Worm (Caenorhabditis elegans) whole organism, L3 larva: ENCODE results near the gene tyr-1.

Experiments
- ceh-28 ChIP-seq: fragments of 150-350 bp; optimal IDR thresholded peaks from 2 replicates; lab custom pipeline; 2014; ENCODE audit warnings: missing biosample characterization, missing genetic modification reagents, missing genetic modification characterization
- ceh-82 ChIP-seq: fragments of 150-350 bp; optimal IDR thresholded peaks from 2 replicates; lab custom pipeline; 2014; ENCODE audit warnings: missing biosample characterization, missing genetic modification characterization
- fkh-10 ChIP-seq: sonication (generic microtip); optimal IDR thresholded peaks from 2 replicates; lab custom pipeline; 2017; ENCODE audit warnings: missing biosample characterization, missing genetic modification reagents, missing genetic modification characterization
- pha-4 ChIP-seq: fragments of 150-350 bp; optimal IDR thresholded peaks from 2 replicates; lab custom pipeline; 2014; ENCODE audit warnings: missing biosample characterization, missing genetic modification reagents, missing genetic modification characterization
- skn-1 ChIP-seq: fragments of 150-350 bp; optimal IDR thresholded peaks from 2 replicates; lab custom pipeline; 2014; ENCODE audit warnings: missing biosample characterization, missing genetic modification characterization
- unc-62 ChIP-seq: fragments of 150-350 bp; sonication (generic microtip); optimal IDR thresholded peaks from 4 replicates; lab custom pipeline; 2014; ENCODE audit warnings: missing biosample characterization, missing genetic modification reagents, missing genetic modification characterization
- zag-1 ChIP-seq: fragments of 150-350 bp; optimal IDR thresholded peaks from 2 replicates; lab custom pipeline; 2014; ENCODE audit warnings: missing biosample characterization, missing genetic modification characterization

- no peak for TF ChIP-seq skn-1 (tag; lab: Kevin White, UChicago)
- TF ChIP-seq zag-1 (tag; lab: Kevin White, UChicago): no peak
- TF ChIP-seq pha-4: no peak
- TF ChIP-seq unc-62 (GFP tag; lab: Kevin White, UChicago): no peak
- TF ChIP-seq ceh-28: peak; percentile 2
- no peak for TF ChIP-seq fkh-10
- no peak for TF ChIP-seq ceh-82
Measured at ce11 chrIII:7897733-7898132, 24.2 kb downstream of the tyr-1 start.
